Fruit fly (Drosophila melanogaster) whole organism, embryonic: ENCODE data around the gene CheB93b.

Source experiments
- Abd-B ChIP-seq: fragments of 200-800 bp; sonication (Bioruptor generic); optimal IDR thresholded peaks from 2 replicates; lab custom pipeline; 2018; ENCODE audit warnings: missing biosample characterization, mild to moderate bottlenecking, missing genetic modification characterization, moderate library complexity
- Ada2b ChIP-seq: fragments of 200-800 bp; sonication (Bioruptor generic); IDR thresholded peaks from 2 replicates; pipeline ENCODE4 v1.3.6; 2022; ENCODE audit warnings: missing biosample characterization, missing genetic modification characterization
- Adf1 ChIP-seq: fragments of 200-800 bp; sonication (Bioruptor generic); IDR thresholded peaks from 2 replicates; pipeline ENCODE4 v1.3.6; 2022; ENCODE audit warnings: missing biosample characterization, missing genetic modification characterization
- Bteb2 ChIP-seq: fragments of 200-800 bp; sonication (Bioruptor generic); optimal IDR thresholded peaks from 2 replicates; lab custom pipeline; 2016; ENCODE audit warnings: missing biosample characterization, missing genetic modification characterization
- CG10209 ChIP-seq: fragments of 200-800 bp; sonication (Bioruptor generic); optimal IDR thresholded peaks from 3 replicates; lab custom pipeline; 2017; ENCODE audit warnings: missing biosample characterization, mild to moderate bottlenecking, missing genetic modification characterization, missing genetic modification reagents
- CG10267 ChIP-seq: fragments of 200-800 bp; sonication (Bioruptor generic); optimal IDR thresholded peaks from 2 replicates; lab custom pipeline; 2018; ENCODE audit warnings: missing biosample characterization, mild to moderate bottlenecking, missing genetic modification characterization, moderate library complexity
- CG10543 ChIP-seq: fragments of 200-800 bp; sonication (Bioruptor generic); optimal IDR thresholded peaks from 3 replicates; lab custom pipeline; 2017; ENCODE audit warnings: missing biosample characterization, mild to moderate bottlenecking, missing genetic modification characterization, moderate library complexity
- CG10979 ChIP-seq: fragments of 200-800 bp; sonication (Bioruptor generic); optimal IDR thresholded peaks from 2 replicates; lab custom pipeline; 2018; ENCODE audit warnings: missing biosample characterization, mild to moderate bottlenecking, missing genetic modification characterization, moderate library complexity
- CG11504 ChIP-seq: fragments of 200-800 bp; sonication (Bioruptor generic); optimal IDR thresholded peaks from 3 replicates; lab custom pipeline; 2019; ENCODE audit warnings: missing biosample characterization, mild to moderate bottlenecking, missing genetic modification characterization, moderate library complexity
- CG11696 ChIP-seq: fragments of 200-800 bp; sonication (Bioruptor generic); IDR thresholded peaks from 2 replicates; pipeline ENCODE4 v1.3.6; 2022; ENCODE audit warnings: missing biosample characterization, missing genetic modification characterization
- CG12744 ChIP-seq: fragments of 200-800 bp; sonication (Bioruptor generic); optimal IDR thresholded peaks from 2 replicates; lab custom pipeline; 2016; ENCODE audit warnings: missing biosample characterization, missing genetic modification characterization
- CG14965 ChIP-seq: fragments of 200-800 bp; sonication (Bioruptor generic); optimal IDR thresholded peaks from 2 replicates; lab custom pipeline; 2016; ENCODE audit warnings: missing biosample characterization, missing genetic modification characterization, borderline replicate concordance
- CG17328 ChIP-seq: fragments of 200-800 bp; sonication (Bioruptor generic); IDR thresholded peaks from 2 replicates; pipeline ENCODE4 v1.3.6; 2022; ENCODE audit warnings: missing biosample characterization, missing genetic modification characterization
- CG2712 ChIP-seq: fragments of 200-800 bp; optimal IDR thresholded peaks from 3 replicates; lab custom pipeline; 2019; ENCODE audit warnings: missing biosample characterization, mild to moderate bottlenecking, missing genetic modification characterization, moderate library complexity
- CG3065 ChIP-seq: fragments of 200-800 bp; sonication (Bioruptor generic); optimal IDR thresholded peaks from 2 replicates; lab custom pipeline; 2016; ENCODE audit warnings: missing biosample characterization, missing genetic modification characterization
- CG3163 ChIP-seq: fragments of 200-800 bp; sonication (Bioruptor generic); optimal IDR thresholded peaks from 3 replicates; lab custom pipeline; 2016; ENCODE audit warnings: missing biosample characterization, missing genetic modification characterization
- CG33557 ChIP-seq: fragments of 200-800 bp; sonication (Bioruptor generic); optimal IDR thresholded peaks from 2 replicates; lab custom pipeline; 2019; ENCODE audit warnings: missing biosample characterization, mild to moderate bottlenecking, missing genetic modification characterization, moderate library complexity
- CG34224 ChIP-seq: fragments of 200-800 bp; sonication (Bioruptor generic); IDR thresholded peaks from 3 replicates; pipeline ENCODE4 v1.3.6; 2022; ENCODE audit warnings: missing biosample characterization, missing genetic modification characterization; ENCODE audit not compliant: partially characterized antibody
- CG4360 ChIP-seq: fragments of 200-800 bp; sonication (Bioruptor generic); IDR thresholded peaks from 2 replicates; pipeline ENCODE4 v1.3.6; 2022; ENCODE audit warnings: missing biosample characterization, missing genetic modification characterization
- CG7963 ChIP-seq: fragments of 200-800 bp; sonication (Bioruptor generic); IDR thresholded peaks from 3 replicates; pipeline ENCODE4 v1.3.6; 2022; ENCODE audit warnings: missing biosample characterization, missing genetic modification characterization; ENCODE audit not compliant: partially characterized antibody
- CG8089 ChIP-seq: fragments of 200-800 bp; sonication (Bioruptor generic); optimal IDR thresholded peaks from 3 replicates; lab custom pipeline; 2016; ENCODE audit warnings: missing biosample characterization, missing genetic modification characterization
- CG8478 ChIP-seq: fragments of >200 bp; optimal IDR thresholded peaks from 2 replicates; lab custom pipeline; 2018
- CG9215 ChIP-seq: fragments of 200-800 bp; sonication (Bioruptor generic); IDR thresholded peaks from 2 replicates; pipeline ENCODE4 v1.3.6; 2022; ENCODE audit warnings: missing biosample characterization, missing genetic modification characterization
- D19A ChIP-seq: fragments of 200-800 bp; optimal IDR thresholded peaks from 3 replicates; lab custom pipeline; 2019; ENCODE audit warnings: missing biosample characterization, mild to moderate bottlenecking, missing genetic modification characterization, moderate library complexity
- Dbx ChIP-seq: fragments of 200-800 bp; sonication (Bioruptor generic); IDR thresholded peaks from 3 replicates; pipeline ENCODE4 v1.3.6; 2022; ENCODE audit warnings: missing biosample characterization, missing genetic modification characterization
- Dref ChIP-seq: fragments of 200-800 bp; sonication (Bioruptor generic); IDR thresholded peaks from 2 replicates; pipeline ENCODE4 v1.3.6; 2022; ENCODE audit warnings: missing biosample characterization, missing genetic modification characterization
- Fer3 ChIP-seq: fragments of 200-800 bp; sonication (Bioruptor generic); optimal IDR thresholded peaks from 2 replicates; lab custom pipeline; 2018; ENCODE audit warnings: missing biosample characterization, mild to moderate bottlenecking, missing genetic modification characterization, moderate library complexity
- GATAe ChIP-seq: fragments of 200-800 bp; sonication (Bioruptor generic); conservative IDR thresholded peaks from 2 replicates; pipeline ENCODE4 v1.3.6; 2022; ENCODE audit warnings: missing biosample characterization, missing genetic modification characterization
- H2.0 ChIP-seq: fragments of 200-800 bp; sonication (Bioruptor generic); IDR thresholded peaks from 2 replicates; pipeline ENCODE4 v1.3.6; 2022; ENCODE audit warnings: missing biosample characterization, missing genetic modification characterization
- MTF-1 ChIP-seq: fragments of 200-800 bp; sonication (Bioruptor generic); optimal IDR thresholded peaks from 2 replicates; lab custom pipeline; 2018; ENCODE audit warnings: missing biosample characterization, mild to moderate bottlenecking, missing genetic modification characterization, borderline replicate concordance
- Mad ChIP-seq: fragments of 200-800 bp; sonication (Bioruptor generic); optimal IDR thresholded peaks from 2 replicates; lab custom pipeline; 2016; ENCODE audit warnings: missing biosample characterization, missing genetic modification characterization
- ac ChIP-seq: fragments of 200-800 bp; sonication (Bioruptor generic); optimal IDR thresholded peaks from 3 replicates; lab custom pipeline; 2017; ENCODE audit warnings: missing biosample characterization, mild to moderate bottlenecking, missing genetic modification characterization
- dmrt99B ChIP-seq: fragments of 200-800 bp; sonication (Bioruptor generic); optimal IDR thresholded peaks from 2 replicates; lab custom pipeline; 2018; ENCODE audit warnings: missing biosample characterization, mild to moderate bottlenecking, missing genetic modification characterization, moderate library complexity
- fd3F ChIP-seq: fragments of 200-800 bp; sonication (Bioruptor generic); optimal IDR thresholded peaks from 2 replicates; lab custom pipeline; 2018; ENCODE audit warnings: missing biosample characterization, mild to moderate bottlenecking, missing genetic modification characterization, moderate library complexity
- hb ChIP-seq: fragments of 200-800 bp; sonication (Bioruptor generic); IDR thresholded peaks from 3 replicates; pipeline ENCODE4 v1.3.6; 2022; ENCODE audit warnings: missing biosample characterization, missing genetic modification characterization; ENCODE audit not compliant: partially characterized antibody
- jigr1 ChIP-seq: fragments of 200-800 bp; sonication (Bioruptor generic); IDR thresholded peaks from 3 replicates; pipeline ENCODE4 v1.3.6; 2022; ENCODE audit warnings: missing biosample characterization, missing genetic modification characterization
- ken ChIP-seq: fragments of 200-800 bp; sonication (Bioruptor generic); IDR thresholded peaks from 3 replicates; pipeline ENCODE4 v1.3.6; 2022; ENCODE audit warnings: missing biosample characterization, missing genetic modification characterization
- kni ChIP-seq: fragments of 200-800 bp; sonication (Bioruptor generic); optimal IDR thresholded peaks from 3 replicates; lab custom pipeline; 2017; ENCODE audit warnings: mild to moderate bottlenecking, missing biosample characterization, missing genetic modification reagents, missing genetic modification characterization
- lilli ChIP-seq: fragments of 200-800 bp; sonication (Bioruptor generic); optimal IDR thresholded peaks from 3 replicates; lab custom pipeline; 2016; ENCODE audit warnings: missing biosample characterization, missing genetic modification characterization
- lola ChIP-seq, 3 experiments: fragments of >200 bp in 2 of 3; fragments of 200-800 bp in 1 of 3; sonication (Bioruptor generic) in 1 of 3; optimal IDR thresholded peaks; 2 replicates each; lab custom pipeline; 2017 to 2019; ENCODE audit warnings: missing biosample characterization in 3 of 3, missing genetic modification characterization in 3 of 3, mild to moderate bottlenecking in 1 of 3, moderate library complexity in 1 of 3
- pb ChIP-seq: fragments of 200-800 bp; sonication (Bioruptor generic); optimal IDR thresholded peaks from 3 replicates; lab custom pipeline; 2016; ENCODE audit warnings: missing biosample characterization, missing genetic modification characterization
- prd ChIP-seq, 3 experiments: fragments of >200 bp in 2 of 3; fragments of 200-800 bp in 1 of 3; sonication (Bioruptor generic) in 1 of 3; optimal IDR thresholded peaks in 2 of 3; IDR thresholded peaks in 1 of 3; 2 replicates in 2 of 3; 3 replicates in 1 of 3; pipeline versions ENCODE4 v1.3.6 to Lab custom; 2017 to 2022; ENCODE audit warnings: missing biosample characterization in 1 of 3, missing genetic modification characterization in 1 of 3
- sens ChIP-seq: fragments of 200-800 bp; sonication (Bioruptor generic); peaks from one replicate; lab custom pipeline; 2016; ENCODE audit warnings: missing biosample characterization, missing genetic modification characterization
- sna ChIP-seq: fragments of 200-800 bp; sonication (Bioruptor generic); IDR thresholded peaks from 2 replicates; pipeline ENCODE4 v1.3.6; 2022; ENCODE audit warnings: missing biosample characterization, missing genetic modification characterization; ENCODE audit not compliant: partially characterized antibody
- stwl ChIP-seq: fragments of 200-800 bp; sonication (Bioruptor generic); optimal IDR thresholded peaks from 3 replicates; lab custom pipeline; 2018; ENCODE audit warnings: missing biosample characterization, mild to moderate bottlenecking, missing genetic modification characterization, moderate library complexity
- tap ChIP-seq: fragments of 200-800 bp; optimal IDR thresholded peaks from 3 replicates; lab custom pipeline; 2019; ENCODE audit warnings: missing biosample characterization, mild to moderate bottlenecking, missing genetic modification characterization, moderate library complexity
- tgo ChIP-seq: fragments of 200-800 bp; sonication (Bioruptor generic); IDR thresholded peaks from 3 replicates; pipeline ENCODE4 v1.3.6; 2022; ENCODE audit warnings: missing biosample characterization, missing genetic modification characterization
- tx ChIP-seq: fragments of 200-800 bp; sonication (Bioruptor generic); optimal IDR thresholded peaks from 2 replicates; lab custom pipeline; 2016; ENCODE audit warnings: missing biosample characterization, missing genetic modification characterization

CheB93b gene

DNA sequence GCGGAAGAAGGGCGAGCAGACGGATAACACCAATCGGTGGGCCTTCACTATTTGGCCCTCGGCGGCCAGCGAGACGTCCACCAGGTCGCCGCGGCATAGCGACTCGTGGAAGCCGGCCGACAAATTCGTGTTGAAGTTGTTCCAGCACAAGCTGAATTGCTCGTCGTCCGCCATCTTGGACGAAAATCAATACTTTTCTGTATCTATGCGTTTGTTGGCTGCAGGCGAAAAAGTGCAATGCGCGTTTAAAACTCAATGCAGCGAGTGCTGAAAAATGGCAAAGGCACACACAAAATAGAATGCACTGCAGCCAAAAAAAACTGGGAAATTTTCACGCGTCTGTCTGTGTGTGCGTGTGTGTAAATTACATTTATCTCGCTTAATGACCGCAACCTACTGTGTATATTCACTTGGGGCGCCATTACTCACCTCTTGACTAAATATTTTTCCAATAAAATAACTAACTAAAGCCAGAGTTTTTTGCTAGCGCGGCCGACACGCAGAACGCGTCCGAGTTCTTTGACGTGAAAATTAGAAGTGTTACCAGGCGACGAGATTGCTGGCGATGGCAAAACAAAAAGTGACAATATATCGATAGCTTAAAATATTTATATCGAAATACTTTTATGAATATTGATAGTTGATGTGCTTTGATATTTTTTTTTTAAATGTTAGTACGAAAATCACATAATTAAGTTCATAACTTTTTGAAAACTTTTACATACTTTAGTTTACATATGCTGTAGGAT lies 31.9 kb upstream of the CheB93b start (continued):
- TF ChIP-seq Bteb2 (GFP tag; lab: Kevin White, UChicago) = no peak
- TF ChIP-seq CG9215 (GFP tag; lab: Robert Waterston, UW) = no peak
- peak; percentile 59; the same call in 2 of the 3 replicates for TF ChIP-seq CG7963
- peak; percentile 84 for TF ChIP-seq CG34224 (GFP tag; lab: Robert Waterston, UW)
- no peak for TF ChIP-seq CG3065 (GFP tag; lab: Kevin White, UChicago)
- TF ChIP-seq lilli (GFP tag; lab: Kevin White, UChicago) = peak; percentile 40
- TF ChIP-seq CG10209 = no peak
- TF ChIP-seq CG3163 (GFP tag; lab: Kevin White, UChicago) = no peak
- TF ChIP-seq stwl = peak; percentile 50
- TF ChIP-seq CG8089 (GFP tag; lab: Kevin White, UChicago) = peak; percentile 29
- peak; percentile 3 for TF ChIP-seq Fer3 (tag; lab: Kevin White, UChicago)
- TF ChIP-seq ken (GFP tag; lab: Robert Waterston, UW) = no peak
- TF ChIP-seq fd3F (GFP tag; lab: Kevin White, UChicago) = no peak
- peak; percentile 39 for TF ChIP-seq CG33557 (GFP tag; lab: Kevin White, UChicago)
- peak; percentile 77 for TF ChIP-seq Dref (GFP tag; lab: Robert Waterston, UW)
- peak; percentile 51 for TF ChIP-seq CG10267 (tag; lab: Kevin White, UChicago)
- no peak for TF ChIP-seq GATAe (GFP tag; lab: Robert Waterston, UW)
- TF ChIP-seq CG2712 (tag; lab: Kevin White, UChicago) = peak; percentile 17
- no peak for TF ChIP-seq CG17328 (GFP tag; lab: Robert Waterston, UW)
- no peak for TF ChIP-seq prd (optimal IDR thresholded peaks at IDR 0.05; lab: Kevin White, UChicago)
- no peak for TF ChIP-seq prd (GFP tag; IDR thresholded peaks at IDR 0.05; lab: Robert Waterston, UW)
- TF ChIP-seq pb (GFP tag; lab: Kevin White, UChicago) = no peak
- no peak; the same call in 2 of the 3 replicates for TF ChIP-seq jigr1
- TF ChIP-seq lola (GFP tag; optimal IDR thresholded peaks at IDR 0.05; lab: Kevin White, UChicago) = no peak
- TF ChIP-seq, all 482 proteins: peak for 133

DNA sequence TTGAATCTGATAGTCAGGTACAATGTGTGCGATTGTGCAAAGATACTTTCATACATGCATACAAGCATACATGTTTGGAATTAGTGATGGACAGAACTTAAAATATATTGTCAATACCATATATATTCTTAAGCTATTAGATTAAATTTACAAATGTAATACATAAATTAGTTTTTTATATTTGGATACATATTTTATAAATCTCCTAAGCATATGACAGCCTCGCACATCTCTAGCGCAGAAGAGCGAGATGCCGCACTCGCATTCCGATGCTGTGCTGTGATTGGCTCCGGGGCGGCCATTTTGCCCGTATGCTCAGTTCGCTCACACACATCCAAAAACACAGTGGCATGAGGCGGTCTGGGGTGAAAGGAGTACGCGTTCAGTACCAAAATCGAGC lies 30.3 kb upstream of the CheB93b start, which contains the start of gene tin:
Gene tin (plus strand): TSS at position 383 of the 400 bp plus-strand sequence.
- peak; percentile 95 for TF ChIP-seq H2.0 (GFP tag; lab: Robert Waterston, UW)
- TF ChIP-seq CG10267 (tag; lab: Kevin White, UChicago) = peak; percentile 91
- peak; percentile 97 for TF ChIP-seq tgo
- no peak for TF ChIP-seq hb (GFP tag; lab: Robert Waterston, UW)
- TF ChIP-seq CG10543 (GFP tag; lab: Kevin White, UChicago) = peak; percentile 76
- peak; percentile 93 for TF ChIP-seq Dbx (GFP tag; lab: Robert Waterston, UW)
- peak; percentile 75 for TF ChIP-seq CG4360 (GFP tag; lab: Robert Waterston, UW)
- TF ChIP-seq CG11504 (tag; lab: Kevin White, UChicago) = peak; percentile 92
- peak; percentile 85 for TF ChIP-seq MTF-1 (GFP tag; lab: Kevin White, UChicago)
- peak; percentile 81 for TF ChIP-seq Adf1 (GFP tag; lab: Robert Waterston, UW)
- no peak for TF ChIP-seq CG14965
- peak; percentile 77 for TF ChIP-seq Abd-B
- peak; percentile 76; the same call in 1 of the 2 replicates for TF ChIP-seq sna
- peak; percentile 92 for TF ChIP-seq D19A (tag; lab: Kevin White, UChicago)
- peak; percentile 77 for TF ChIP-seq ac (GFP tag; lab: Kevin White, UChicago)
- peak; percentile 92 for TF ChIP-seq dmrt99B (tag; lab: Kevin White, UChicago)
- TF ChIP-seq stwl = peak; percentile 70
- TF ChIP-seq CG11696 (GFP tag; lab: Robert Waterston, UW) = peak; percentile 84
- TF ChIP-seq CG8478 = no peak
- peak; percentile 68 for TF ChIP-seq kni (GFP tag; lab: Kevin White, UChicago)
- TF ChIP-seq tap (tag; lab: Kevin White, UChicago) = peak; percentile 94
- TF ChIP-seq Ada2b (GFP tag; lab: Robert Waterston, UW) = peak; percentile 92
- peak; percentile 5 for TF ChIP-seq CG12744 (GFP tag; lab: Kevin White, UChicago)
- TF ChIP-seq tx (GFP tag; lab: Kevin White, UChicago) = no peak
- TF ChIP-seq Mad (GFP tag; lab: Kevin White, UChicago) = peak; percentile 68
- TF ChIP-seq sens (GFP tag; lab: Kevin White, UChicago) = peak; percentile 95
- TF ChIP-seq CG10979 (tag; lab: Kevin White, UChicago) = peak; percentile 96
